Fruit fly (Drosophila melanogaster) whole organism, larva: Measurements from ENCODE around the gene CG12316.
A peak's percentile ranks its signal among the peaks of the same experiment; 100 is the strongest.

Experiments used
- noc ChIP-seq: fragments of 200-800 bp; sonication (Bioruptor generic); optimal IDR thresholded peaks from 3 replicates; lab custom pipeline; 2019; ENCODE audit warnings: missing biosample characterization, mild to moderate bottlenecking, missing genetic modification characterization, moderate library complexity

Gene CG12316

dm6 chr3L:15150028-15150427 lies 13.3 kb upstream of the CG12316 start:
- no peak for TF ChIP-seq noc (tag; lab: Kevin White, UChicago)

- TF ChIP-seq noc (tag; lab: Kevin White, UChicago): no peak
Measured at dm6 chr3L:15146643-15147187, 10.0 kb upstream of the CG12316 start, which contains the start of gene FucTA. Gene FucTA (plus strand): TSS chr3L:15147137.

dm6 chr3L:15143638-15144600 lies 7.2 kb upstream of the CG12316 start, which contains the start of the genes CG32147 and Pex3:
Gene CG32147 (minus strand): TSS chr3L:15144059.
Gene Pex3 (plus strand): TSS chr3L:15144355.
- TF ChIP-seq noc (tag; lab: Kevin White, UChicago): peak; percentile 2

DNA sequence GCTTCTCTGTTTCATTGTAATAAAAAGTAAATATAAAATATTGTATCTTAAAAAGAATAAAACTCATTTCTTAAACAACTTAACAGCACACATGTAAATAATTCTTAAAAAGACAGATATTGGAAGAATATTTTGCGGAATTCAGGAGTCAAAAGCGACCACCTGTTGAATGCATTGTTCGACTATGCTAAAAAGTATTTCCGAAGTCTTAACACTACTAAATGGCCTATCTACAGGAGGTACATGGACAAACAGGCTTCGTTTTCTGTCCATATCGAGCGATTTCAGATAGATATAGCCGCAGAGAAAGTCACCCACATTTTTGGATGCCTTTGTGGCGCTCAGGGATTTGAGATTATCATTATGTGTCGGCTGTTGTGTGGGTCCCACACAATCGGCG lies 6.4 kb upstream of the CG12316 start:
- no peak for TF ChIP-seq noc (tag; lab: Kevin White, UChicago)

DNA sequence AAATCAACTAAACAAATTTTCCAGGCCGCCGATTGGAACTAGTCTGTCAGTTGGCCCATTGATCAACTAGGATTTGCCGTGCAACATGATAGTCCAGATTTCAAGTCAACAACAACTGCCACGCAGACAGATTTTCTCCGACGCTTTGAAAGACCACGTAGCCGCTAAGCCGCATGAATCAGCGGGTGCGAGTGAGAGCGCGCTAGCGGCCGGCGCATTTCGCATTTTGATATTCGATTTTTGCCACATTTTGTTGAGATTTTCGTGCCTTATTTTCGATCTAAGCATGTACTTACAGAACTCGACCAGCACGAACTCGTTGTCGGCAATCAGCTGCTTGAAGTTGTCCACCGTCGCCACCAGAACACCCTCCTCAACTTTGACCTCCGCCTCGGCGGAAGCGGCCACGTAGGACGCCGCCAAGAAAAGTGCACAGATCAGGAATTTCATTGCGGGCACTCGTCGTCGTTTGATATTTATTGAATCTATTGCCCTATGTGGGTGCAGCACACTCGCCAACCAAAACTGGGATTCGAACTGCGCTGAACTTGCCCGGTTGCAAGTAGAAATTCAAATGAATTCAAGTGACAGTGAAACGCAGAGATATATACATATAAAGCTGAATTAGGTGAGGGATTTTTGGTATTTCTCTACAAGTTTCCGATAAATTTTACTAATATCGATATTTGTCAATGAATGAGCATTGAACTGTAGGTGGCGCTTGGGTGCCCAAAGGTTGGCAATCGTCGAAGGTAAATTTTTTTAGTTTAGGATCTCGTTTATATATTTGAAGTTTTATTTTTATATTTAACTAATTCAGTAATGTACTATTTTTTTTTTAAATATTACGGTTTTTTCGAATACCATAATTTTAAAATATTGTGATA lies 5.5 kb upstream of the CG12316 start, which contains the start of gene Pdi:
Pdi (minus strand) TSS at position 837 of the 887 bp plus-strand sequence.
- peak; percentile 51 for TF ChIP-seq noc (tag; lab: Kevin White, UChicago)

DNA sequence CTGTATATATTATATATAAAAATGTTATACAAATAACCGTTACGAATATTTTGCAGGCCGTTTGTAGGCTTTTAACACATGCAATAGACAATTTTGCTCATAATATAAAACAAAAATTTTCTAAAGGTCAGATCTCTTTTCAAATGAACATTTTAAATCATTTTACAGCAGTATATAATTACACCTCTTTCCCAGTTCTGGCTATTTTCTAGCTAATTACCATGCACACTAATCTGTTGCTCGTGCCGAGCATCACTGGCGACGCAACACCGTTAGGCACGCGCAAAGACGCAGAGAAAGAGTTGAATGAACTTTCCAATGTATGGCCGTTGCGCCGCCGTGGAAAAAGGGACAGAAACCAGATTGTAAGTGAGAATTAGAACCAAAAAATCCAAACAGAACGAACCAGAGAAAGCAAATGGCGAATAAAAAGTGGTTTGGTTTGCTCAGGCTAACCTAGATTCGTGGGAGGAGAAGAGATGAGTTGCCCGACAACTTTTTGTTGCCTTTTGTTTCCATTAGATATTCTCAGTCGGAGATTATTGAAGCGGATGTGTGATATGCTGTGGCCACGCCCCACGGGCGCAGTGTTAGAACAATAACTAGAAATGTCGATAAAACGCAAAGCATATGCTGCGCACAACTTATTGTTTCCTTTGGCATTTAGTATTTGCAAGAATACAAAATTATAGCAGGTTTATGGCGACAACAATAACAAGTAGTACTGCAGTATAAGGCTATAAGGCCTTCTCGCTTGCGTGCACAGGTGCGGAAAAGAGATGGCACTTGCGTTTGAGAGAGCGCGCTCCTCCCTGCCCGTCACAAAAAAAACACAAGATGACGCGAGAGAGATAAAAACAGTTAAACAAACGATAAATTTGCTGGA lies 4.6 kb upstream of the CG12316 start:
- TF ChIP-seq noc (tag; lab: Kevin White, UChicago): no peak

dm6 chr3L:15140268-15140957 lies 3.7 kb upstream of the CG12316 start:
- TF ChIP-seq noc (tag; lab: Kevin White, UChicago): no peak

DNA sequence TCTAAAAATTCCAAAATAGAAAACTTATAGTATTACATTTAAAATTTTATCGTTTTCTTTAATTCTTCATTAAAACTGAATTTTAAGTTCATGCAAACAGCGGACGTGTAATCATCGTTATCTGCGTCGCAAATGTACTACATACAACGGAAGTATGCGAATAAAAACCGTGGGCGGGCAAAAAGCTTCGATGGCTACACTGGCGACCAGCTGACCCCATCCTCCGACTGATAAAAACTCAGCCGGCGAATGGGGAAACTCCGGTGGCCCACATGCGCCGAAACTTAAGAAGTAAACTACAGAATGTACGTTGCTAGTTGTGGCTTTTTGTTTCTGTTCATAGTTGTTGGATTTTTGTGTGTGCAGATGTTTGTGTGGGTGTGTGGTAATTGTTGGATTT lies 1.1 kb upstream of the CG12316 start:
- TF ChIP-seq noc (tag; lab: Kevin White, UChicago): no peak

DNA sequence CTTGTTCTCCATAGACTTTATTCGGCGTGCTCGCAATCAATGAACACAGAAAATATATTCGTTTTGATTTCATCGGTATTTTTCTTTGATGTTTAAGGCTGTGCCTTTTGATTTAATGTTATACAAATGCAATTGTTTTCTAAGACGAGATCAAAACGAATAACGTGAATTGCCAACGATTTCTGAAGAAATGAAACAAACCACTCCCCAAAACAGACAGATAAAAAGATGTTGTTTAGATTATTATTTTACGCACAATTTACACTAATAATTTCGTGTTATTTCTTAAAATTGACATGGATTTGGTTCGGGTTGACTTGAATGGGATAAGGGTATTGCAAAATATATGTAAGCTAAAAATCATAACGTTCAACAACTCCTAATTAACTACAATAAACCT lies 5.5 kb downstream of the CG12316 start, which contains the start of gene CG13457:
CG13457 (minus strand) TSS at position 101 of the 400 bp plus-strand sequence.
- no peak for TF ChIP-seq noc (tag; lab: Kevin White, UChicago)

DNA sequence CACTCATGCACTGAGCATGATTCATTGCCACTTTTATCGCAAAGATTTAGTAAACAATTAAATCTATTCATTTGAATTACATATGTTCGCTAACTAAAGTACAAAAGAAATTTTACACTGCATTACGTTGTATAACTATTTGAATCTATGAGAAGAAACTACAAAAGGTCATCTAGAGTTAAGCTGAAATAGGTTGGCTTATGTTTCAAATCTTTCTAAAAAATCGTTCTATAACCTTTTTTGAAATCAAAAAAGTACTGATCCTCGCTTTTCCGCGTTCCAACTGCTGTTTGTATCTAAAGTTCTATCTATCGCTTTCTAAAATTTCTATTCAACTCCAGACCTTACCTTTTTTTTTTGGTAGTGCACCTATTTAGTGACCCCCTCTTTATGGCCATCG lies 11.0 kb downstream of the CG12316 start:
- no peak for TF ChIP-seq noc (tag; lab: Kevin White, UChicago)

- TF ChIP-seq noc (tag; lab: Kevin White, UChicago): peak; percentile 9
Measured at dm6 chr3L:15125077-15125652, 11.6 kb downstream of the CG12316 start, which contains the start of gene CG16959. Gene CG16959 (minus strand): TSS chr3L:15125321.

dm6 chr3L:15123736-15124135 lies 13.0 kb downstream of the CG12316 start:
- TF ChIP-seq noc (tag; lab: Kevin White, UChicago): no peak

- TF ChIP-seq noc (tag; lab: Kevin White, UChicago): no peak
Measured at dm6 chr3L:15121272-15121671, 15.5 kb downstream of the CG12316 start, which contains the start of gene CG32847. Gene CG32847 (plus strand): TSS chr3L:15121572.
